Fruit fly (Drosophila melanogaster): Measurements from ENCODE around the gene ND-B14.5B.

The ND-B14.5B gene

dm6 chr2L:3145470-3145869 lies at the start of gene ND-B14.5B:
TSS of gene ND-B14.5B (minus strand) at chr2L:3145848.
- no peak for TF ChIP-seq h (optimal IDR thresholded peaks at IDR 0.05)
- TF ChIP-seq HmgD (GFP tag; optimal IDR thresholded peaks at IDR 0.05): no peak
- TF ChIP-seq trem (tag; optimal IDR thresholded peaks at IDR 0.05): peak; percentile 13
- TF ChIP-seq zen2 (GFP tag; IDR thresholded peaks at IDR 0.05; ENCODE audit: partially characterized antibody): peak; percentile 35; the same call in 1 of the 3 replicates
- no peak for TF ChIP-seq zen (tag; optimal IDR thresholded peaks at IDR 0.05)
- TF ChIP-seq CG12104 (GFP tag; optimal IDR thresholded peaks at IDR 0.05): no peak
- no peak for TF ChIP-seq CG31365 (tag; optimal IDR thresholded peaks at IDR 0.05)
- TF ChIP-seq YL-1 (GFP tag; optimal IDR thresholded peaks at IDR 0.05): peak; percentile 41
- no peak for TF ChIP-seq Blimp-1 (GFP tag; optimal IDR thresholded peaks at IDR 0.05)
- no peak for TF ChIP-seq gro (GFP tag; optimal IDR thresholded peaks at IDR 0.05)
- TF ChIP-seq Dref (GFP tag; IDR thresholded peaks at IDR 0.05): peak; percentile 73
- no peak for TF ChIP-seq Tbp (GFP tag; optimal IDR thresholded peaks at IDR 0.05)
- TF ChIP-seq HLH4C (GFP tag; IDR thresholded peaks at IDR 0.05; ENCODE audit: partially characterized antibody): peak; percentile 63; the same call in 2 of the 3 replicates
- peak; percentile 61 for TF ChIP-seq MESR4 (GFP tag; optimal IDR thresholded peaks at IDR 0.05)
- TF ChIP-seq tgo (GFP tag; IDR thresholded peaks at IDR 0.05): no peak
- TF ChIP-seq Pdp1 (GFP tag; optimal IDR thresholded peaks at IDR 0.05): peak in 1 of 2 experiments; percentile 97
- no peak for TF ChIP-seq Nf-YC (tag; optimal IDR thresholded peaks at IDR 0.05)
- no peak for TF ChIP-seq CG17612 (GFP tag; IDR thresholded peaks at IDR 0.05)
- TF ChIP-seq Ravus (GFP tag; IDR thresholded peaks at IDR 0.05): no peak
- no peak for TF ChIP-seq tio (GFP tag; optimal IDR thresholded peaks at IDR 0.05)
- no peak for TF ChIP-seq CG1529 (GFP tag; optimal IDR thresholded peaks at IDR 0.05)
- TF ChIP-seq row (GFP tag; IDR thresholded peaks at IDR 0.05): peak; percentile 44; the same call in 1 of the 3 replicates
- TF ChIP-seq Six4 (GFP tag; optimal IDR thresholded peaks at IDR 0.05): no peak
- no peak for TF ChIP-seq Fer2 (tag; optimal IDR thresholded peaks at IDR 0.05)
- no peak for TF ChIP-seq CG4360 (GFP tag; IDR thresholded peaks at IDR 0.05)
- TF ChIP-seq CG10462 (GFP tag; optimal IDR thresholded peaks at IDR 0.05): no peak
- TF ChIP-seq CG14014 (GFP tag; IDR thresholded peaks at IDR 0.05): no peak
- no peak for TF ChIP-seq Fer1 (GFP tag; optimal IDR thresholded peaks at IDR 0.05)
- no peak for TF ChIP-seq p53 (GFP tag; optimal IDR thresholded peaks at IDR 0.05)
- no peak for TF ChIP-seq Deaf1 (tag; optimal IDR thresholded peaks at IDR 0.05)
- peak; percentile 85 for TF ChIP-seq CG9437 (GFP tag; optimal IDR thresholded peaks at IDR 0.05)
- no peak for TF ChIP-seq CG12155 (GFP tag; optimal IDR thresholded peaks at IDR 0.05)
- TF ChIP-seq tna (GFP tag; IDR thresholded peaks at IDR 0.05; ENCODE audit: partially characterized antibody): peak; percentile 46
- TF ChIP-seq pan (optimal IDR thresholded peaks at IDR 0.05): no peak
- no peak for TF ChIP-seq pan (GFP tag; optimal IDR thresholded peaks at IDR 0.05 in 1 of 2, IDR thresholded peaks at IDR 0.05 in 1 of 2)
- peak; percentile 75 for TF ChIP-seq unc-4 (GFP tag; IDR thresholded peaks at IDR 0.05; ENCODE audit: partially characterized antibody)
- TF ChIP-seq nmo (GFP tag; optimal IDR thresholded peaks at IDR 0.05): peak; percentile 4
- TF ChIP-seq CG17361 (GFP tag; IDR thresholded peaks at IDR 0.05): no peak
- no peak for TF ChIP-seq CG8478 (optimal IDR thresholded peaks at IDR 0.05)
- TF ChIP-seq HmgZ (tag; optimal IDR thresholded peaks at IDR 0.05): peak; percentile 18
- TF ChIP-seq Med (GFP tag): peak; percentile 5
- TF ChIP-seq CrebB (tag; optimal IDR thresholded peaks at IDR 0.05): no peak
- no peak for TF ChIP-seq exex (tag; optimal IDR thresholded peaks at IDR 0.05)
- TF ChIP-seq ftz-f1 (GFP tag; optimal IDR thresholded peaks at IDR 0.05): no peak
- TF ChIP-seq CG13775 (GFP tag; optimal IDR thresholded peaks at IDR 0.05): no peak
- TF ChIP-seq Lim3 (GFP tag; IDR thresholded peaks at IDR 0.05): no peak
- TF ChIP-seq gsb (GFP tag; IDR thresholded peaks at IDR 0.05): no peak
- TF ChIP-seq CG30403 (GFP tag; optimal IDR thresholded peaks at IDR 0.05): no peak
- TF ChIP-seq HHEX (GFP tag; optimal IDR thresholded peaks at IDR 0.05): no peak
- TF ChIP-seq Dll (GFP tag; IDR thresholded peaks at IDR 0.05; ENCODE audit: partially characterized antibody): peak; percentile 81
- TF ChIP-seq sens (GFP tag): peak; percentile 55
- 0 out of 3 replicates have a peak, but pooled peaks have one; percentile 41 for TF ChIP-seq CG7963 (GFP tag; IDR thresholded peaks at IDR 0.05; ENCODE audit: partially characterized antibody)

All from whole organism, embryonic.